Fruit fly (Drosophila melanogaster): Measurements from ENCODE around the gene CG33229.

Gene CG33229

DNA sequence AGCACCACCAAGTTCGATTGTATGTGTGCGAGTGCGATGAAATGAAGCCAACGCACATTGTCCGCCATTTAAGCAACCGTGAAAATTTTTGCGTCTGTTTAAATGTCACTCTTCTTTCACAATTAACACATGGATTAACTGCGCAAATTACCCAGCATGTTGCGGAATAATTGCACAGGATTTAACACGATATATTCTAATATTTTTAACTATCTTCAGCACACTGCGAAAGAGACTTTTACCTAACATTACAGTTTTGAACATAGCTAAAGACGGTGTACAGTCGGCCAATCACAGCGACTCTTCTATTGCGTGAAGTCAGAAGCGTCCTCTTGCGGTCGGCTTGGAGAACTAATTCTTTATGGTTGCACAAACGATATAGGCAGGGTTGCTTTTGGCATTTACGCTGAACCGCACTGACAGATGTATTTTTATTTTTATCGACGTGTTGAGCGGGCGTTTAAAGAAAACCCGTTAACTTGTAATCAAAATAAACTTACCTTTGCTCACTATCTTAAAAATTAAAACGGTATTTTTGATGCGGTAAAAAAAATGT lies 23.1 kb downstream of the CG33229 start (continued):
- TF ChIP-seq cg (GFP tag; optimal IDR thresholded peaks at IDR 0.05) (peak; percentile 85), CG10462 (GFP tag; optimal IDR thresholded peaks at IDR 0.05) (no peak), GATAe (GFP tag; conservative IDR thresholded peaks at IDR 0.05) (no peak), CG13894 (tag; optimal IDR thresholded peaks at IDR 0.05) (no peak), salm (tag; optimal IDR thresholded peaks at IDR 0.05) (no peak), CG34376 (GFP tag; optimal IDR thresholded peaks at IDR 0.05) (peak; percentile 52), zen (tag; optimal IDR thresholded peaks at IDR 0.05) (peak; percentile 54), B-H2 (GFP tag; optimal IDR thresholded peaks at IDR 0.05) (peak; percentile 70), org-1 (GFP tag; optimal IDR thresholded peaks at IDR 0.05) (no peak), CG18599 (GFP tag; optimal IDR thresholded peaks at IDR 0.05) (no peak), CG14050 (GFP tag; IDR thresholded peaks at IDR 0.05) (no peak; the same call in 2 of the 3 replicates), Ets97D (GFP tag; optimal IDR thresholded peaks at IDR 0.05) (peak; percentile 97), CG15269 (tag; optimal IDR thresholded peaks at IDR 0.05) (no peak), ATbp (GFP tag; optimal IDR thresholded peaks at IDR 0.05) (no peak), CG4404 (GFP tag; IDR thresholded peaks at IDR 0.05) (no peak), CG13624 (GFP tag; optimal IDR thresholded peaks at IDR 0.05) (peak; percentile 77), aop (GFP tag; IDR thresholded peaks at IDR 0.05) (no peak), CG6175 (GFP tag; IDR thresholded peaks at IDR 0.05) (no peak), br (optimal IDR thresholded peaks at IDR 0.05) (no peak), CoRest (tag; optimal IDR thresholded peaks at IDR 0.05) (no peak), bbx (GFP tag; IDR thresholded peaks at IDR 0.05; ENCODE audit: partially characterized antibody) (peak; percentile 73), sim (GFP tag; IDR thresholded peaks at IDR 0.05) (no peak), CG12071 (GFP tag; optimal IDR thresholded peaks at IDR 0.05) (no peak), CG11398 (GFP tag; optimal IDR thresholded peaks at IDR 0.05) (no peak), luna (GFP tag; optimal IDR thresholded peaks at IDR 0.05) (no peak), CG1529 (GFP tag; optimal IDR thresholded peaks at IDR 0.05) (no peak), CG12236 (GFP tag; optimal IDR thresholded peaks at IDR 0.05) (no peak), ato (GFP tag; IDR thresholded peaks at IDR 0.05; ENCODE audit: partially characterized antibody) (peak; percentile 73), CG9727 (GFP tag; optimal IDR thresholded peaks at IDR 0.05) (peak; percentile 35), CG9437 (GFP tag; optimal IDR thresholded peaks at IDR 0.05) (peak; percentile 58), croc (GFP tag; conservative IDR thresholded peaks at IDR 0.05) (no peak), klu (GFP tag; IDR thresholded peaks at IDR 0.05) (no peak), Pdp1 (GFP tag; optimal IDR thresholded peaks at IDR 0.05) (peak; percentile 29 to 88), Optix (GFP tag; IDR thresholded peaks at IDR 0.05) (no peak), nmo (GFP tag; optimal IDR thresholded peaks at IDR 0.05) (peak; percentile 64), CTCF (GFP tag; optimal IDR thresholded peaks at IDR 0.05) (peak; percentile 96), H2.0 (GFP tag; IDR thresholded peaks at IDR 0.05) (no peak; the same call in none of the 2 replicates), sens-2 (GFP tag; IDR thresholded peaks at IDR 0.05) (0 out of 2 replicates have a peak, but pooled peaks have one; percentile 16), H15 (GFP tag; IDR thresholded peaks at IDR 0.05) (0 out of 3 replicates have a peak, but pooled peaks have one; percentile 40), CkIIα-i1 (GFP tag; IDR thresholded peaks at IDR 0.05) (no peak), Hsf (GFP tag; optimal IDR thresholded peaks at IDR 0.05) (peak; percentile 49), CG2116 (GFP tag; optimal IDR thresholded peaks at IDR 0.05) (peak; percentile 100), mirr (GFP tag; optimal IDR thresholded peaks at IDR 0.05) (no peak), CG8924 (tag; optimal IDR thresholded peaks at IDR 0.05) (no peak), CG11085 (GFP tag; IDR thresholded peaks at IDR 0.05) (peak; percentile 17; the same call in 1 of the 2 replicates), Dip3 (GFP tag; optimal IDR thresholded peaks at IDR 0.05) (peak; percentile 34), Antp (GFP tag; optimal IDR thresholded peaks at IDR 0.05) (peak; percentile 52), Fer2 (tag; optimal IDR thresholded peaks at IDR 0.05) (no peak), CG2120 (GFP tag; optimal IDR thresholded peaks at IDR 0.05) (peak; percentile 53), Awh (GFP tag; IDR thresholded peaks at IDR 0.05) (no peak), pnt (GFP tag; optimal IDR thresholded peaks at IDR 0.05) (no peak), Mrtf (GFP tag; IDR thresholded peaks at IDR 0.05) (peak; percentile 56; the same call in 2 of the 3 replicates)

All from whole organism, embryonic.